Worm (Caenorhabditis elegans) whole organism, L4 larva: ENCODE data around the gene emc-3.

Experiments used
- F44E2.7 ChIP-seq: fragments of 200-800 bp; sonication (Bioruptor generic); IDR thresholded peaks from 2 replicates; pipeline ENCODE4 v2.1.2; 2022; ENCODE audit warnings: missing genetic modification characterization, missing compliant biosample characterization
- T26A8.4 ChIP-seq: fragments of 200-800 bp; sonication (Bioruptor generic); IDR thresholded peaks from 2 replicates; pipeline ENCODE4 v1.3.6; 2022; ENCODE audit warnings: missing genetic modification characterization, missing compliant biosample characterization
- aha-1 ChIP-seq: fragments of 150-350 bp; peaks from one replicate; lab custom pipeline; 2014; ENCODE audit warnings: missing biosample characterization, missing genetic modification characterization
- ctbp-1 ChIP-seq: fragments of 200-800 bp; sonication (Bioruptor generic); IDR thresholded peaks from 2 replicates; pipeline ENCODE4 v1.3.6; 2022; ENCODE audit warnings: missing genetic modification reagents, missing genetic modification characterization, missing compliant biosample characterization
- daf-16 ChIP-seq, 3 experiments: sonication (generic microtip); optimal IDR thresholded peaks; 2 replicates each; lab custom pipeline; 2016 to 2017; ENCODE audit warnings: missing genetic modification characterization in 3 of 3, missing genetic modification reagents in 3 of 3, mild to moderate bottlenecking in 2 of 3, missing compliant biosample characterization in 2 of 3, missing biosample characterization in 1 of 3, moderate library complexity in 1 of 3
- dmd-8 ChIP-seq: fragments of 200-800 bp; sonication (Bioruptor generic); IDR thresholded peaks from 2 replicates; pipeline ENCODE4 v1.3.6; 2022; ENCODE audit warnings: missing genetic modification characterization, missing compliant biosample characterization
- hif-1 ChIP-seq, 2 experiments: sonication (generic microtip); optimal IDR thresholded peaks; 2 replicates each; lab custom pipeline; 2016 to 2017; ENCODE audit warnings: missing compliant biosample characterization in 2 of 2, missing genetic modification characterization in 2 of 2, missing genetic modification reagents in 2 of 2, missing genotype in 2 of 2, mild to moderate bottlenecking in 1 of 2
- hlh-30 ChIP-seq: sonication (generic microtip); optimal IDR thresholded peaks from 2 replicates; lab custom pipeline; 2017; ENCODE audit warnings: antibody characterized with exemption, mild to moderate bottlenecking, missing genetic modification characterization, missing compliant biosample characterization; ENCODE audit not compliant: insufficient read depth
- hmg-1.1 ChIP-seq: fragments of 200-800 bp; sonication (Bioruptor generic); IDR thresholded peaks from 2 replicates; pipeline ENCODE4 v1.3.6; 2022; ENCODE audit warnings: missing genetic modification reagents, missing genetic modification characterization, missing compliant biosample characterization
- lin-13 ChIP-seq: fragments of 150-350 bp; optimal IDR thresholded peaks from 2 replicates; lab custom pipeline; 2014; ENCODE audit warnings: missing biosample characterization, missing genetic modification reagents, missing genetic modification characterization
- lin-15B ChIP-seq: fragments of 150-350 bp; sonication (generic microtip); optimal IDR thresholded peaks from 3 replicates; lab custom pipeline; 2014; ENCODE audit warnings: missing biosample characterization, missing genetic modification characterization
- lin-39 ChIP-seq: fragments of 150-350 bp; optimal IDR thresholded peaks from 2 replicates; lab custom pipeline; 2014; ENCODE audit warnings: missing biosample characterization, missing genetic modification reagents, missing genetic modification characterization
- mxl-3 ChIP-seq: fragments of 200-800 bp; sonication (Bioruptor generic); optimal IDR thresholded peaks from 2 replicates; lab custom pipeline; 2018; ENCODE audit warnings: mild to moderate bottlenecking, missing genetic modification characterization, missing compliant biosample characterization
- nhr-25 ChIP-seq: sonication (generic microtip); optimal IDR thresholded peaks from 2 replicates; lab custom pipeline; 2017; ENCODE audit warnings: missing genetic modification characterization, mild to moderate bottlenecking, missing compliant biosample characterization, antibody characterized with exemption, moderate library complexity, borderline replicate concordance; ENCODE audit not compliant: insufficient read depth
- pha-4 ChIP-seq, 2 experiments: fragments of 150-350 bp in 1 of 2; fragments of 200-800 bp in 1 of 2; sonication (Bioruptor generic) in 1 of 2; IDR thresholded peaks in 1 of 2; optimal IDR thresholded peaks in 1 of 2; 2 replicates each; pipeline versions ENCODE4 v1.3.6 to Lab custom; 2014 to 2022; ENCODE audit warnings: missing genetic modification characterization in 2 of 2, missing genetic modification reagents in 2 of 2, missing biosample characterization in 1 of 2, missing compliant biosample characterization in 1 of 2
- set-16 ChIP-seq: fragments of 200-800 bp; sonication (Bioruptor generic); IDR thresholded peaks from 2 replicates; pipeline ENCODE4 v1.3.6; 2022; ENCODE audit warnings: missing genetic modification reagents, missing genetic modification characterization, missing compliant biosample characterization
- spr-3 ChIP-seq: fragments of 200-800 bp; sonication (Bioruptor generic); optimal IDR thresholded peaks from 2 replicates; lab custom pipeline; 2018; ENCODE audit warnings: mild to moderate bottlenecking, missing genetic modification characterization, missing compliant biosample characterization
- unc-39 ChIP-seq: sonication (generic microtip); optimal IDR thresholded peaks from 2 replicates; lab custom pipeline; 2017; ENCODE audit warnings: missing biosample characterization, missing genetic modification characterization
- zip-11 ChIP-seq: fragments of 200-800 bp; sonication (Bioruptor generic); IDR thresholded peaks from 2 replicates; pipeline ENCODE4 v1.3.6; 2022; ENCODE audit warnings: missing genetic modification characterization, missing compliant biosample characterization

Gene emc-3

DNA sequence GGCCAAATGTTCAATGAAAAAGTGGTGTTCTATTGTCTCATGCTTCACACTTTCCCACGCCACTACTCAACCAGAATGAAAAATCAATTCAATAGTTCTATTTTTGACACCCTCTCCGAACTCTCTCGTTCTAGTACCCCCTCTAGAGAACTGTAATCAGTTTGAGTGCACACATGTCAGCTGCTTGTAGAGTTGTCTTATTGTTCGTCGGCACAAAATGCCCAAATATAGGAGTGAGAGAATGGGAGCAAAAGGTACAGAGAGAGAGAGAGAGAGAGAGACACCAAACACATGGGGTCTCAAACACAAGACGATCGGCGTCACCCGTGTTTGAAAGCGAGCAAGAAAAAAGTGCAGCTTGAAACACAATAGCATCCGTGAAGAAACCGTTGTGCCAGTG, 47.4 kb downstream of the emc-3 start (continued):
- no peak for TF ChIP-seq daf-16 (GFP tag; optimal IDR thresholded peaks at IDR 0.05; lab: Kevin White, UChicago)
- peak; percentile 11 for TF ChIP-seq daf-16 (tag; optimal IDR thresholded peaks at IDR 0.05; lab: Kevin White, UChicago)
- peak; percentile 48 for TF ChIP-seq hlh-30
- TF ChIP-seq lin-39 (tag; lab: Kevin White, UChicago), result no peak
- TF ChIP-seq hif-1 (tag; optimal IDR thresholded peaks at IDR 0.05; lab: Kevin White, UChicago), result peak in 1 of 2 experiments; percentile 27
- TF ChIP-seq pha-4 (GFP tag; IDR thresholded peaks at IDR 0.05; lab: Robert Waterston, UW), result no peak
- no peak for TF ChIP-seq pha-4 (tag; optimal IDR thresholded peaks at IDR 0.05; lab: Kevin White, UChicago)
- TF ChIP-seq T26A8.4, result peak; percentile 28
- no peak for TF ChIP-seq unc-39 (tag; lab: Kevin White, UChicago)
- TF ChIP-seq nhr-25, result no peak
- TF ChIP-seq dmd-8 (GFP tag; lab: Robert Waterston, UW), result no peak
- TF ChIP-seq F44E2.7 (GFP tag; lab: Robert Waterston, UW), result no peak
- TF ChIP-seq lin-13 (GFP tag; lab: Kevin White, UChicago), result no peak
- no peak for TF ChIP-seq zip-11 (GFP tag; lab: Robert Waterston, UW)
- no peak for TF ChIP-seq spr-3

- TF ChIP-seq aha-1 (tag; lab: Kevin White, UChicago), result no peak
- TF ChIP-seq set-16 (GFP tag; lab: Robert Waterston, UW), result peak; percentile 85
These were observed 50.4 kb downstream of the emc-3 start, which contains the start of gene pqn-74 for ce11 chrIV:13331285-13331684. Gene pqn-74 (minus strand): TSS chrIV:13331406.

DNA sequence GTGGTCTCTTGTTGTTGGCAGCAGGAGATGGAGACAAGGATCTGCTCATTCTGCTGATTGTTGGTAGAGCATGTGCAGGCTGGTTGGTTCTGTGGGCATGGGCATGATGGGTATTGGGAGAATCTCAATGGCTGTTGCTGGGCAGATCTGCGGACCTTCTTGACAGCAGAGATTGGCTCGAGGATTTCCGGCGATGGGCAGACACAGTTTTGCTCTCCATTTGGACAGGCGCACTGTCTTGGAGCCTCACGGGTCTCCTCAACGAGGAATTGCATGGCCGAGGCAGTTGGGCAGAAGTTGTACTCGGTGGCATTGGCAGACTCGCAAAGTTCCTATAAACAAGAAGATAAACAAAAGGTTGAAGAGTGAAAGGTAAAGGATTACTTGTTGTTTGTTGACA, 51.2 kb downstream of the emc-3 start:
- TF ChIP-seq hmg-1.1 (0 out of 2 replicates have a peak, but pooled peaks have one; percentile 18), lin-15B (tag; lab: Kevin White, UChicago) (no peak), ctbp-1 (no peak), mxl-3 (GFP tag; lab: Kevin White, UChicago) (peak; percentile 12), set-16 (GFP tag; lab: Robert Waterston, UW) (peak; percentile 57)
